Worm (Caenorhabditis elegans) whole organism, L2 larva: ENCODE measurements around the gene fbxa-219.
A peak's percentile ranks its signal among the peaks of the same experiment; 100 is the strongest.

Experiments used
- C34F6.9 ChIP-seq: fragments of 150-350 bp; optimal IDR thresholded peaks from 2 replicates; lab custom pipeline; 2014; ENCODE audit warnings: missing biosample characterization, missing genetic modification characterization
- R02D3.7 ChIP-seq: fragments of 150-350 bp; optimal IDR thresholded peaks from 2 replicates; lab custom pipeline; 2014; ENCODE audit warnings: missing biosample characterization, missing genetic modification characterization
- Y55F3AM.14 ChIP-seq: fragments of 200-800 bp; sonication (Bioruptor generic); optimal IDR thresholded peaks from 2 replicates; lab custom pipeline; 2018; ENCODE audit warnings: mild to moderate bottlenecking, missing genetic modification characterization, missing compliant biosample characterization
- ZK546.5 ChIP-seq: sonication (generic microtip); optimal IDR thresholded peaks from 2 replicates; lab custom pipeline; 2017; ENCODE audit warnings: missing biosample characterization, missing genetic modification characterization
- alr-1 ChIP-seq: fragments of 150-350 bp; optimal IDR thresholded peaks from 2 replicates; lab custom pipeline; 2014; ENCODE audit warnings: missing biosample characterization, missing genetic modification characterization
- aly-2 ChIP-seq: fragments of 150-350 bp; optimal IDR thresholded peaks from 2 replicates; lab custom pipeline; 2014; ENCODE audit warnings: missing biosample characterization, missing genetic modification characterization
- ceh-82 ChIP-seq: fragments of 150-350 bp; optimal IDR thresholded peaks from 2 replicates; lab custom pipeline; 2014; ENCODE audit warnings: missing biosample characterization, missing genetic modification characterization
- crh-2 ChIP-seq: sonication (generic microtip); optimal IDR thresholded peaks from 2 replicates; lab custom pipeline; 2017; ENCODE audit warnings: missing biosample characterization, missing genetic modification characterization
- dmd-4 ChIP-seq: sonication (generic microtip); optimal IDR thresholded peaks from 2 replicates; lab custom pipeline; 2017; ENCODE audit warnings: missing biosample characterization, missing genetic modification characterization
- egl-27 ChIP-seq: sonication (generic microtip); optimal IDR thresholded peaks from 3 replicates; lab custom pipeline; 2017; ENCODE audit warnings: missing biosample characterization, missing genetic modification reagents, missing genetic modification characterization
- fos-1 ChIP-seq: fragments of 150-350 bp; optimal IDR thresholded peaks from 2 replicates; lab custom pipeline; 2014; ENCODE audit warnings: missing biosample characterization, missing genetic modification characterization
- gmeb-1 ChIP-seq: fragments of 150-350 bp; optimal IDR thresholded peaks from 2 replicates; lab custom pipeline; 2014; ENCODE audit warnings: missing biosample characterization, missing genetic modification characterization
- lin-11 ChIP-seq: fragments of 150-350 bp; sonication (generic microtip); optimal IDR thresholded peaks from 2 replicates; lab custom pipeline; 2014; ENCODE audit warnings: missing biosample characterization, missing genetic modification characterization, inconsistent platforms, mixed read lengths
- lin-13 ChIP-seq: fragments of 150-350 bp; optimal IDR thresholded peaks from 2 replicates; lab custom pipeline; 2014; ENCODE audit warnings: missing biosample characterization, missing genetic modification reagents, missing genetic modification characterization
- lsy-2 ChIP-seq, 2 experiments: fragments of 150-350 bp in 1 of 2; sonication (generic microtip) in 1 of 2; optimal IDR thresholded peaks; 2 replicates each; lab custom pipeline; 2014 to 2017; ENCODE audit warnings: missing biosample characterization in 2 of 2, missing genetic modification characterization in 2 of 2
- mab-5 ChIP-seq: fragments of 150-350 bp; optimal IDR thresholded peaks from 2 replicates; lab custom pipeline; 2014; ENCODE audit warnings: missing biosample characterization, missing genetic modification characterization
- mbf-1 ChIP-seq: sonication (generic microtip); optimal IDR thresholded peaks from 2 replicates; lab custom pipeline; 2017; ENCODE audit warnings: missing biosample characterization, missing genetic modification characterization
- mdl-1 ChIP-seq, 2 experiments: fragments of 150-350 bp in 1 of 2; sonication (generic microtip) in 1 of 2; optimal IDR thresholded peaks; 2 replicates each; lab custom pipeline; 2017; ENCODE audit warnings: missing biosample characterization in 2 of 2, missing genetic modification characterization in 2 of 2
- nhr-10 ChIP-seq: sonication (generic microtip); optimal IDR thresholded peaks from 2 replicates; lab custom pipeline; 2017; ENCODE audit warnings: missing biosample characterization, missing genetic modification characterization
- nhr-11 ChIP-seq: fragments of 150-350 bp; optimal IDR thresholded peaks from 2 replicates; lab custom pipeline; 2014; ENCODE audit warnings: missing biosample characterization, missing genetic modification characterization
- nhr-129 ChIP-seq: fragments of 150-350 bp; optimal IDR thresholded peaks from 2 replicates; lab custom pipeline; 2014; ENCODE audit warnings: missing biosample characterization, missing genetic modification characterization
- nhr-21 ChIP-seq: fragments of 150-350 bp; optimal IDR thresholded peaks from 2 replicates; lab custom pipeline; 2014; ENCODE audit warnings: missing biosample characterization, missing genetic modification characterization
- nhr-23 ChIP-seq: fragments of 150-350 bp; optimal IDR thresholded peaks from 2 replicates; lab custom pipeline; 2014; ENCODE audit warnings: missing biosample characterization, missing genetic modification reagents, missing genetic modification characterization
- nhr-25 ChIP-seq: fragments of 150-350 bp; sonication (generic microtip); optimal IDR thresholded peaks from 3 replicates; lab custom pipeline; 2014; ENCODE audit warnings: missing biosample characterization, missing genetic modification characterization
- nhr-77 ChIP-seq: fragments of 150-350 bp; optimal IDR thresholded peaks from 2 replicates; lab custom pipeline; 2014; ENCODE audit warnings: missing biosample characterization, missing genetic modification characterization
- sem-4 ChIP-seq: fragments of 150-350 bp; optimal IDR thresholded peaks from 2 replicates; lab custom pipeline; 2014; ENCODE audit warnings: missing biosample characterization, missing genetic modification reagents, missing genetic modification characterization
- sma-3 ChIP-seq: sonication (generic microtip); optimal IDR thresholded peaks from 2 replicates; lab custom pipeline; 2016; ENCODE audit warnings: missing genetic modification reagents, missing genetic modification characterization, missing compliant biosample characterization
- sma-9 ChIP-seq, 2 experiments: fragments of 150-350 bp in 1 of 2; sonication (generic microtip) in 1 of 2; optimal IDR thresholded peaks; 2 replicates each; lab custom pipeline; 2014 to 2016; ENCODE audit warnings: missing genetic modification characterization in 2 of 2, mild to moderate bottlenecking in 1 of 2, missing biosample characterization in 1 of 2, missing compliant biosample characterization in 1 of 2, missing genetic modification reagents in 1 of 2, moderate library complexity in 1 of 2
- unc-55 ChIP-seq: fragments of 150-350 bp; sonication (generic microtip); optimal IDR thresholded peaks from 3 replicates; lab custom pipeline; 2014; ENCODE audit warnings: missing biosample characterization, missing genetic modification reagents, missing genetic modification characterization
- unc-62 ChIP-seq: fragments of 150-350 bp; optimal IDR thresholded peaks from 2 replicates; lab custom pipeline; 2014; ENCODE audit warnings: missing biosample characterization, missing genetic modification reagents, missing genetic modification characterization
- zag-1 ChIP-seq: fragments of 150-350 bp; optimal IDR thresholded peaks from 2 replicates; lab custom pipeline; 2014; ENCODE audit warnings: missing biosample characterization, missing genetic modification characterization
- ztf-1 ChIP-seq: fragments of 200-800 bp; sonication (Bioruptor generic); conservative IDR thresholded peaks from 2 replicates; pipeline ENCODE4 v1.3.6; 2022; ENCODE audit warnings: missing genetic modification characterization, missing compliant biosample characterization
- ztf-11 ChIP-seq: sonication (generic microtip); optimal IDR thresholded peaks from 2 replicates; lab custom pipeline; 2017; ENCODE audit warnings: missing biosample characterization, missing genetic modification characterization

fbxa-219 gene

ce11 chrIII:2310996-2311395, 19.8 kb downstream of the fbxa-219 start:
- no peak for TF ChIP-seq crh-2 (tag; lab: Kevin White, UChicago)
- TF ChIP-seq ZK546.5 (tag; lab: Kevin White, UChicago): no peak
- no peak for TF ChIP-seq lin-13 (GFP tag; lab: Kevin White, UChicago)
- TF ChIP-seq lin-11 (tag; lab: Kevin White, UChicago): no peak
- TF ChIP-seq sem-4 (tag; lab: Kevin White, UChicago): no peak
- TF ChIP-seq nhr-129 (tag; lab: Kevin White, UChicago): no peak
- no peak for TF ChIP-seq fos-1 (tag; lab: Kevin White, UChicago)

- TF ChIP-seq C34F6.9 (tag; lab: Kevin White, UChicago) (peak; percentile 25), ceh-82 (no peak), lsy-2 (tag; optimal IDR thresholded peaks at IDR 0.05; lab: Kevin White, UChicago) (peak; percentile 18 to 46), nhr-11 (no peak), unc-55 (GFP tag; lab: Kevin White, UChicago) (peak; percentile 47), gmeb-1 (peak; percentile 23), fos-1 (tag; lab: Kevin White, UChicago) (no peak), lin-13 (GFP tag; lab: Kevin White, UChicago) (peak; percentile 5)
Observed at ce11 chrIII:2313985-2314494, 22.8 kb downstream of the fbxa-219 start, which contains the start of the genes fbxa-66 and iffb-1. Gene fbxa-66 (minus strand): TSS chrIII:2314035. Gene iffb-1 (plus strand): TSS chrIII:2314436.

- TF ChIP-seq mab-5 (tag; lab: Kevin White, UChicago) (no peak), ztf-1 (GFP tag; lab: Robert Waterston, UW) (no peak), nhr-21 (tag; lab: Kevin White, UChicago) (no peak)
- TF ChIP-seq, all 48 proteins: peak for 0
Observed at ce11 chrIII:2314678-2315077, 23.5 kb downstream of the fbxa-219 start.

- TF ChIP-seq ZK546.5 (tag; lab: Kevin White, UChicago) (no peak), ceh-82 (no peak)
Observed at ce11 chrIII:2316439-2316838, 25.2 kb downstream of the fbxa-219 start.

ce11 chrIII:2324703-2325102, 33.5 kb downstream of the fbxa-219 start:
- TF ChIP-seq dmd-4 (tag; lab: Kevin White, UChicago) (no peak), sma-3 (GFP tag; lab: Kevin White, UChicago) (no peak), nhr-11 (no peak), sma-9 (GFP tag; optimal IDR thresholded peaks at IDR 0.05; lab: Kevin White, UChicago) (no peak), sma-9 (tag; optimal IDR thresholded peaks at IDR 0.05; lab: Kevin White, UChicago) (no peak), nhr-21 (tag; lab: Kevin White, UChicago) (no peak), unc-62 (GFP tag; lab: Kevin White, UChicago) (no peak), nhr-10 (no peak), Y55F3AM.14 (GFP tag; lab: Kevin White, UChicago) (no peak), aly-2 (no peak)

- TF ChIP-seq sma-9 (GFP tag; optimal IDR thresholded peaks at IDR 0.05; lab: Kevin White, UChicago) (no peak), sma-9 (tag; optimal IDR thresholded peaks at IDR 0.05; lab: Kevin White, UChicago) (no peak), lsy-2 (tag; optimal IDR thresholded peaks at IDR 0.05; lab: Kevin White, UChicago) (no peak), nhr-129 (tag; lab: Kevin White, UChicago) (no peak), alr-1 (tag; lab: Kevin White, UChicago) (no peak), unc-55 (GFP tag; lab: Kevin White, UChicago) (no peak), crh-2 (tag; lab: Kevin White, UChicago) (no peak)
- TF ChIP-seq, all 48 proteins: peak for 0
Observed at ce11 chrIII:2328612-2329011, 37.4 kb downstream of the fbxa-219 start.

- TF ChIP-seq lin-11 (tag; lab: Kevin White, UChicago): no peak
- no peak for TF ChIP-seq zag-1
- no peak for TF ChIP-seq egl-27 (tag; lab: Kevin White, UChicago)
- no peak for TF ChIP-seq unc-55 (GFP tag; lab: Kevin White, UChicago)
- TF ChIP-seq ztf-11 (tag; lab: Kevin White, UChicago): no peak
- TF ChIP-seq crh-2 (tag; lab: Kevin White, UChicago): no peak
- no peak for TF ChIP-seq R02D3.7 (tag; lab: Kevin White, UChicago)
- TF ChIP-seq fos-1 (tag; lab: Kevin White, UChicago): no peak
- no peak for TF ChIP-seq nhr-77
- no peak for TF ChIP-seq nhr-23 (tag; lab: Kevin White, UChicago)
- no peak for TF ChIP-seq aly-2
- TF ChIP-seq mdl-1 (tag; optimal IDR thresholded peaks at IDR 0.05; lab: Kevin White, UChicago): no peak
- no peak for TF ChIP-seq Y55F3AM.14 (GFP tag; lab: Kevin White, UChicago)
- no peak for TF ChIP-seq nhr-25 (tag; lab: Kevin White, UChicago)
- TF ChIP-seq mbf-1: no peak
- no peak for TF ChIP-seq mab-5 (tag; lab: Kevin White, UChicago)
Observed at ce11 chrIII:2329336-2329735, 38.1 kb downstream of the fbxa-219 start, which contains the start of gene Y54F10BM.12. Gene Y54F10BM.12 (minus strand): TSS chrIII:2329679.
